Worm (Caenorhabditis elegans) whole organism, late embryonic: Measurements from ENCODE around the gene C26E1.2.

Source experiments
- elt-2 ChIP-seq: sonication (generic microtip); optimal IDR thresholded peaks from 2 replicates; lab custom pipeline; 2016; ENCODE audit warnings: missing genetic modification reagents, missing genetic modification characterization, missing compliant biosample characterization
- fkh-10 ChIP-seq: fragments of 150-350 bp; optimal IDR thresholded peaks from 2 replicates; lab custom pipeline; 2014; ENCODE audit warnings: missing biosample characterization, missing genetic modification reagents, missing genetic modification characterization
- hlh-30 ChIP-seq: sonication (generic microtip); optimal IDR thresholded peaks from 2 replicates; lab custom pipeline; 2017; ENCODE audit warnings: antibody characterized with exemption, missing genetic modification characterization, missing compliant biosample characterization; ENCODE audit not compliant: insufficient read depth
- pha-4 ChIP-seq: fragments of 150-350 bp; optimal IDR thresholded peaks from 2 replicates; lab custom pipeline; 2018; ENCODE audit warnings: missing biosample characterization, missing genetic modification reagents, missing genetic modification characterization
- ztf-16 ChIP-seq: sonication (generic microtip); optimal IDR thresholded peaks from 2 replicates; lab custom pipeline; 2017; ENCODE audit warnings: missing genetic modification characterization, missing compliant biosample characterization

- peak; percentile 34 for TF ChIP-seq elt-2 (tag; lab: Kevin White, UChicago)
- TF ChIP-seq fkh-10 (GFP tag; lab: Kevin White, UChicago), result no peak
- TF ChIP-seq pha-4 (tag; lab: Kevin White, UChicago), result no peak
- TF ChIP-seq hlh-30 (tag; lab: Kevin White, UChicago), result no peak
- TF ChIP-seq ztf-16, result no peak
These were observed 36.9 kb upstream of the C26E1.2 start for ce11 chrV:13268032-13268431.
